Worm (Caenorhabditis elegans): ENCODE results near the gene cup-4.

The cup-4 gene

ce11 chrIII:7837567-7837966 is 28.7 kb upstream of the cup-4 start:
- TF ChIP-seq pqm-1 (tag; optimal IDR thresholded peaks at IDR 0.05) = no peak
- TF ChIP-seq sdc-2 (tag; optimal IDR thresholded peaks at IDR 0.05) = no peak
- TF ChIP-seq gmeb-2 (tag; optimal IDR thresholded peaks at IDR 0.05) = no peak
- TF ChIP-seq nhr-232 (tag; optimal IDR thresholded peaks at IDR 0.05) = no peak
- no peak for TF ChIP-seq dmd-4 (tag; optimal IDR thresholded peaks at IDR 0.05; ENCODE audit: borderline replicate concordance)
- TF ChIP-seq F13H6.1 (tag; optimal IDR thresholded peaks at IDR 0.05) = no peak

- no peak for TF ChIP-seq hlh-15 (tag; optimal IDR thresholded peaks at IDR 0.05)
- no peak for TF ChIP-seq nhr-232 (tag; optimal IDR thresholded peaks at IDR 0.05)
- TF ChIP-seq unc-42 (tag; optimal IDR thresholded peaks at IDR 0.05) = no peak
- TF ChIP-seq ceh-31 (tag; optimal IDR thresholded peaks at IDR 0.05) = no peak
- no peak for TF ChIP-seq rnt-1 (tag; optimal IDR thresholded peaks at IDR 0.05)
- TF ChIP-seq elt-2 (tag; optimal IDR thresholded peaks at IDR 0.05) = no peak
Observed at ce11 chrIII:7838907-7839642, 27.2 kb upstream of the cup-4 start, which contains the start of gene ceh-23. ceh-23 (plus strand) TSS chrIII:7839592.

- TF ChIP-seq lin-11 (tag; optimal IDR thresholded peaks at IDR 0.05) = no peak
Observed at ce11 chrIII:7843536-7843935, 22.8 kb upstream of the cup-4 start, which contains the start of gene ZK652.8. ZK652.8 (minus strand) TSS chrIII:7843636.

- TF ChIP-seq unc-42 (tag; optimal IDR thresholded peaks at IDR 0.05) (peak; percentile 27), ceh-18 (tag; optimal IDR thresholded peaks at IDR 0.05) (no peak), nfya-1 (tag; optimal IDR thresholded peaks at IDR 0.05) (peak; percentile 6)
Observed at ce11 chrIII:7848173-7848572, 18.1 kb upstream of the cup-4 start.

- TF ChIP-seq tbx-2 (tag; optimal IDR thresholded peaks at IDR 0.05) (peak; percentile 98), ttx-3 (tag; optimal IDR thresholded peaks at IDR 0.05) (peak; percentile 79), unc-42 (tag; optimal IDR thresholded peaks at IDR 0.05) (peak; percentile 99), ceh-6 (GFP tag; optimal IDR thresholded peaks at IDR 0.05) (peak; percentile 75), ceh-2 (tag; optimal IDR thresholded peaks at IDR 0.05) (peak; percentile 81), mec-3 (tag; optimal IDR thresholded peaks at IDR 0.05; ENCODE audit: borderline replicate concordance) (no peak), nfya-1 (tag; optimal IDR thresholded peaks at IDR 0.05) (peak; percentile 99), pha-4 (tag; optimal IDR thresholded peaks at IDR 0.05) (no peak), ceh-24 (tag; optimal IDR thresholded peaks at IDR 0.05) (peak; percentile 70), madf-2 (tag; optimal IDR thresholded peaks at IDR 0.05) (peak; percentile 92), hlh-13 (GFP tag; optimal IDR thresholded peaks at IDR 0.05) (no peak), hlh-8 (tag; optimal IDR thresholded peaks at IDR 0.05) (peak; percentile 87), unc-86 (tag; optimal IDR thresholded peaks at IDR 0.05) (peak; percentile 98), Y22D7AL.16 (tag; optimal IDR thresholded peaks at IDR 0.05) (peak; percentile 42), che-1 (tag; optimal IDR thresholded peaks at IDR 0.05) (peak; percentile 62), K09A11.1 (tag; optimal IDR thresholded peaks at IDR 0.05; ENCODE audit: insufficient read depth) (peak; percentile 91), ceh-18 (tag; optimal IDR thresholded peaks at IDR 0.05) (peak; percentile 100), sox-4 (tag; optimal IDR thresholded peaks at IDR 0.05) (peak; percentile 78), npax-4 (tag; optimal IDR thresholded peaks at IDR 0.05) (no peak), lin-11 (tag; optimal IDR thresholded peaks at IDR 0.05) (peak; percentile 53), ref-2 (tag; optimal IDR thresholded peaks at IDR 0.05) (peak; percentile 99), hlh-15 (tag; optimal IDR thresholded peaks at IDR 0.05) (peak; percentile 30), ceh-45 (GFP tag; IDR thresholded peaks at IDR 0.05) (peak; percentile 83), T23F11.4 (GFP tag; optimal IDR thresholded peaks at IDR 0.05) (peak; percentile 82), elt-4 (tag; optimal IDR thresholded peaks at IDR 0.05) (no peak), odd-2 (tag; optimal IDR thresholded peaks at IDR 0.05) (no peak), dmd-4 (tag; optimal IDR thresholded peaks at IDR 0.05; ENCODE audit: borderline replicate concordance) (peak; percentile 68), ceh-9 (tag; optimal IDR thresholded peaks at IDR 0.05) (no peak), ztf-16 (tag; optimal IDR thresholded peaks at IDR 0.05) (peak; percentile 93), nhr-11 (tag; optimal IDR thresholded peaks at IDR 0.05) (peak; percentile 86), eyg-1 (tag; optimal IDR thresholded peaks at IDR 0.05) (peak; percentile 30), unc-3 (GFP tag; conservative IDR thresholded peaks at IDR 0.05) (peak; percentile 84), unc-3 (tag; optimal IDR thresholded peaks at IDR 0.05) (peak; percentile 80)
Observed at ce11 chrIII:7854494-7855184, 11.7 kb upstream of the cup-4 start, which contains the start of gene rpl-35. rpl-35 (plus strand) TSS chrIII:7855134.

Data from whole organism, late embryonic.